Worm (Caenorhabditis elegans) whole organism, midembryonic: Measurements from ENCODE around the gene dhhc-5.

ENCODE experiments used
- T22C8.4 ChIP-seq: fragments of 200-800 bp; sonication (Bioruptor generic); IDR thresholded peaks from 2 replicates; pipeline ENCODE4 v1.3.6; 2022; ENCODE audit warnings: missing genetic modification characterization, missing compliant biosample characterization
- cog-1 ChIP-seq: sonication (generic microtip); optimal IDR thresholded peaks from 2 replicates; lab custom pipeline; 2016; ENCODE audit warnings: missing genetic modification characterization, missing compliant biosample characterization
- flt-1 ChIP-seq: fragments of 200-800 bp; sonication (Bioruptor generic); IDR thresholded peaks from 2 replicates; pipeline ENCODE4 v1.3.6; 2022; ENCODE audit warnings: missing genetic modification characterization, missing compliant biosample characterization
- klf-2 ChIP-seq: fragments of 200-800 bp; sonication (Bioruptor generic); conservative IDR thresholded peaks from 2 replicates; pipeline ENCODE4 v1.3.6; 2022; ENCODE audit warnings: missing genetic modification reagents, missing genetic modification characterization, missing compliant biosample characterization
- med-1 ChIP-seq: sonication (generic microtip); optimal IDR thresholded peaks from 2 replicates; lab custom pipeline; 2017; ENCODE audit warnings: missing genetic modification characterization, mild to moderate bottlenecking, missing compliant biosample characterization, antibody characterized with exemption, missing genetic modification reagents; ENCODE audit not compliant: insufficient read depth
- ref-1 ChIP-seq: fragments of 200-800 bp; sonication (Bioruptor generic); conservative IDR thresholded peaks from 2 replicates; pipeline ENCODE4 v1.3.6; 2022; ENCODE audit warnings: missing genetic modification reagents, missing genetic modification characterization, missing compliant biosample characterization
- tab-1 ChIP-seq: fragments of 200-800 bp; sonication (Bioruptor generic); IDR thresholded peaks from 2 replicates; pipeline ENCODE4 v1.3.6; 2022; ENCODE audit warnings: missing genetic modification characterization, missing compliant biosample characterization
- ztf-23 ChIP-seq: fragments of 200-800 bp; sonication (Bioruptor generic); IDR thresholded peaks from 2 replicates; pipeline ENCODE4 v1.3.6; 2022; ENCODE audit warnings: missing genetic modification reagents, missing genetic modification characterization, missing compliant biosample characterization
- ztf-29 ChIP-seq: fragments of 200-800 bp; sonication (Bioruptor generic); IDR thresholded peaks from 2 replicates; pipeline ENCODE4 v1.3.6; 2022; ENCODE audit warnings: missing genetic modification reagents, missing genetic modification characterization, missing compliant biosample characterization

Gene dhhc-5

ce11 chrIII:6797965-6798364, 50.9 kb downstream of the dhhc-5 start, which contains the start of gene R05H11.2:
R05H11.2 (plus strand) TSS chrIII:6798297.
- TF ChIP-seq ztf-23 (GFP tag; lab: Robert Waterston, UW): no peak
- TF ChIP-seq cog-1 (tag; lab: Kevin White, UChicago): no peak
- TF ChIP-seq flt-1 (GFP tag; lab: Robert Waterston, UW): no peak
- no peak for TF ChIP-seq ztf-29 (GFP tag; lab: Robert Waterston, UW)
- TF ChIP-seq klf-2 (GFP tag; lab: Robert Waterston, UW): no peak
- TF ChIP-seq med-1: no peak
- no peak for TF ChIP-seq tab-1
- TF ChIP-seq ref-1 (GFP tag; lab: Robert Waterston, UW): no peak
- TF ChIP-seq T22C8.4 (GFP tag; lab: Robert Waterston, UW): no peak
